Fruit fly (Drosophila melanogaster) whole organism: ENCODE results near the gene Ccp84Ag.

Source experiments
- CG8478 ChIP-seq: fragments of >200 bp; optimal IDR thresholded peaks from 2 replicates; lab custom pipeline; 2018; ENCODE audit warnings: inconsistent platforms
- Dll ChIP-seq: fragments of >200 bp; optimal IDR thresholded peaks from 2 replicates; lab custom pipeline; 2017
- pan ChIP-seq: fragments of >200 bp; optimal IDR thresholded peaks from 2 replicates; lab custom pipeline; 2017
- psq ChIP-seq: fragments of >200 bp; optimal IDR thresholded peaks from 2 replicates; lab custom pipeline; 2017
- usp ChIP-seq: fragments of >200 bp; optimal IDR thresholded peaks from 2 replicates; lab custom pipeline; 2017; ENCODE audit warnings: missing biosample characterization, missing genetic modification characterization, mixed read lengths

dm6 chr3R:6644334-6644733 is 42.2 kb upstream of the Ccp84Ag start, which contains the start of gene Ass:
- TF ChIP-seq pan (lab: Kevin White, UChicago) (no peak), psq (no peak), usp (GFP tag; lab: Kevin White, UChicago) (no peak), Dll (lab: Kevin White, UChicago) (no peak), CG8478 (lab: Kevin White, UChicago) (no peak)
